Worm (Caenorhabditis elegans): ENCODE data around the gene asp-12.

asp-12 gene

ce11 chrV:8228712-8229119 lies 40.3 kb upstream of the asp-12 start (continued):
- TF ChIP-seq lin-35 (GFP tag; optimal IDR thresholded peaks at IDR 0.05) = peak; percentile 53 to 69
- peak; percentile 46 to 67 (median 60) for TF ChIP-seq dpl-1 (GFP tag; optimal IDR thresholded peaks at IDR 0.05)
- TF ChIP-seq ceh-90 (tag; optimal IDR thresholded peaks at IDR 0.05) = no peak
- peak; percentile 42 for TF ChIP-seq lin-15B (tag; optimal IDR thresholded peaks at IDR 0.05)
- TF ChIP-seq zip-4 (GFP tag; optimal IDR thresholded peaks at IDR 0.05) = peak; percentile 71
- TF ChIP-seq irx-1 (tag; optimal IDR thresholded peaks at IDR 0.05) = peak; percentile 81
- TF ChIP-seq C04F5.9 (tag; optimal IDR thresholded peaks at IDR 0.05) = peak; percentile 30
- peak; percentile 25 for TF ChIP-seq fkh-4 (tag; optimal IDR thresholded peaks at IDR 0.05; ENCODE audit: borderline replicate concordance)
- TF ChIP-seq jun-1 (tag; optimal IDR thresholded peaks at IDR 0.05) = peak; percentile 73
- TF ChIP-seq F16B12.6 (tag; optimal IDR thresholded peaks at IDR 0.05) = peak; percentile 22
- TF ChIP-seq unc-98 (GFP tag; IDR thresholded peaks at IDR 0.05) = peak; percentile 50; the same call in 1 of the 2 replicates
- peak; percentile 71 for TF ChIP-seq unc-86 (tag; optimal IDR thresholded peaks at IDR 0.05)
- TF ChIP-seq aly-2 (tag; optimal IDR thresholded peaks at IDR 0.05) = peak; percentile 53
- peak; percentile 14 for TF ChIP-seq nhr-11 (tag; optimal IDR thresholded peaks at IDR 0.05)
- TF ChIP-seq unc-30 (tag; optimal IDR thresholded peaks at IDR 0.05) = no peak
- TF ChIP-seq hpl-2 (GFP tag; optimal IDR thresholded peaks at IDR 0.05) = peak; percentile 36
- TF ChIP-seq nhr-19 (GFP tag; conservative IDR thresholded peaks at IDR 0.05) = peak; percentile 93
- TF ChIP-seq pag-3 (tag; optimal IDR thresholded peaks at IDR 0.05; ENCODE audit: borderline replicate concordance, insufficient read depth) = no peak
- TF ChIP-seq rnt-1 (tag; optimal IDR thresholded peaks at IDR 0.05) = peak; percentile 95
- TF ChIP-seq pax-3 (tag; optimal IDR thresholded peaks at IDR 0.05) = peak; percentile 53
- peak; percentile 63 to 77 for TF ChIP-seq efl-1 (optimal IDR thresholded peaks at IDR 0.05)
- peak; percentile 57 to 96 for TF ChIP-seq efl-1 (GFP tag; optimal IDR thresholded peaks at IDR 0.05 in 1 of 2)
- peak; percentile 89 for TF ChIP-seq lin-14 (GFP tag; optimal IDR thresholded peaks at IDR 0.05)
- peak; percentile 8 to 46 (median 25) for TF ChIP-seq elt-3 (tag; optimal IDR thresholded peaks at IDR 0.05)
- no peak for TF ChIP-seq hlh-4 (tag; optimal IDR thresholded peaks at IDR 0.05)
- TF ChIP-seq alr-1 (tag; optimal IDR thresholded peaks at IDR 0.05; ENCODE audit: borderline replicate concordance) = no peak
- TF ChIP-seq sptf-1 (tag; optimal IDR thresholded peaks at IDR 0.05) = no peak
- peak; percentile 66 for TF ChIP-seq C16A3.4 (tag; optimal IDR thresholded peaks at IDR 0.05)
- TF ChIP-seq ama-1 (optimal IDR thresholded peaks at IDR 0.05) = peak; percentile 94
- TF ChIP-seq aha-1 (tag; optimal IDR thresholded peaks at IDR 0.05) = no peak
- no peak for TF ChIP-seq nhr-237 (tag; optimal IDR thresholded peaks at IDR 0.05)
- peak; percentile 92 for TF ChIP-seq snu-23 (GFP tag; optimal IDR thresholded peaks at IDR 0.05)
- TF ChIP-seq blmp-1 (tag; optimal IDR thresholded peaks at IDR 0.05) = no peak
- peak; percentile 53 for TF ChIP-seq fkh-8 (tag; optimal IDR thresholded peaks at IDR 0.05)
- TF ChIP-seq hlh-17 (GFP tag; optimal IDR thresholded peaks at IDR 0.05; ENCODE audit: borderline replicate concordance) = no peak
- TF ChIP-seq C34B4.2 (tag; optimal IDR thresholded peaks at IDR 0.05) = no peak
- peak; percentile 86 for TF ChIP-seq grh-1 (GFP tag; IDR thresholded peaks at IDR 0.05)
- TF ChIP-seq mep-1 (tag; optimal IDR thresholded peaks at IDR 0.05) = peak; percentile 79
- TF ChIP-seq elt-2 (tag; optimal IDR thresholded peaks at IDR 0.05) = peak; percentile 88
- TF ChIP-seq nhr-12 (tag; optimal IDR thresholded peaks at IDR 0.05) = no peak
- TF ChIP-seq sox-4 (tag; optimal IDR thresholded peaks at IDR 0.05) = no peak
- no peak for TF ChIP-seq Y116A8C.19 (tag; optimal IDR thresholded peaks at IDR 0.05; ENCODE audit: borderline replicate concordance)
- no peak for TF ChIP-seq nhr-76 (tag; optimal IDR thresholded peaks at IDR 0.05)
- peak; percentile 71 for TF ChIP-seq lin-13 (GFP tag; optimal IDR thresholded peaks at IDR 0.05)
- no peak for TF ChIP-seq nhr-84 (tag; optimal IDR thresholded peaks at IDR 0.05)
- peak; percentile 84 for TF ChIP-seq nhr-77 (tag; optimal IDR thresholded peaks at IDR 0.05)
- TF ChIP-seq mab-9 (GFP tag; IDR thresholded peaks at IDR 0.05) = no peak
- no peak for TF ChIP-seq tlp-1 (tag; optimal IDR thresholded peaks at IDR 0.05)
- TF ChIP-seq egl-27 (tag; optimal IDR thresholded peaks at IDR 0.05) = no peak
- TF ChIP-seq skn-1 (tag; optimal IDR thresholded peaks at IDR 0.05) = peak; percentile 39
